Worm (Caenorhabditis elegans): ENCODE measurements around the gene F22B5.10.

ce11 chrII:8457438-8457837 lies 9.5 kb upstream of the F22B5.10 start, which contains the start of gene zyg-9:
- TF ChIP-seq nhr-12 (tag; optimal IDR thresholded peaks at IDR 0.05) (no peak), ama-1 (optimal IDR thresholded peaks at IDR 0.05) (no peak), nhr-25 (tag; optimal IDR thresholded peaks at IDR 0.05) (no peak), nhr-77 (tag; optimal IDR thresholded peaks at IDR 0.05) (no peak)

Measured in whole organism, L2 larva.